Fruit fly (Drosophila melanogaster): ENCODE measurements around the gene Dmtn.

DNA sequence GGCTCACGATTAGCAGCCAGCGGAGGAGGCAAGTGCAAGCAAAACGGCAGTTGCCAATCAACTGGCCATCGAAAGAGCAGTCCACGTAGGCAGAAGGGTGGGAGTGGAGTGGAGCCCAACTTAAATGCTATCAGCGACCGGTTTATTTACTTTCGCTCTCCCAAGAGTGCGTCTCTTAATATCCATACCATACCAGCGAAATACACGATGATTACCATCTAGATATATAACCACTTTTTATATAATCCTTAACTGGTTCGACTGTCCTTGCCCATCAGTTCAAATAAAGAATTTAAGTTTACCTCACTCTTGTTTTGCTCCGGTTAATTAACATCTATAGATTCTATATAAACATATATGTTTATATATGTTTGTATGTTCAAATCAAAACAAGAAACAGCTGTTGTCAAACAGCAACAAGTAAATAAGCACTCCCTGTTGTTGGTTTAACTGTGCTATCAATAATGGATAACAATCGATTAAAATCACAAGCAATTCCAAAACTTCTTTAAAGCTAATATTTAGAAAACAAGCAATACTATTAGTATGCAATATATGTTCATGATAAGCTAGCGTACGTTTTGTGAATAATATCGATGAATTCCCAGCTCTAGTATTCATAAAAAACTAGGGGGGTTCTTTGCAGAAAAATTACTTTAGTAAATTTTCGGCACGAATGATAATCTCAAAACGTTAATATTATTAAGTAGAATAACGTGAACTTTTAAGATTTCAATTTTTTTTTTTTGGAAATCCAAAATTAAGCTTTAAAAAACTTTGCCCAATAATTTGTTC is 32.0 kb downstream of the Dmtn start:
- TF ChIP-seq Ets98B (GFP tag; IDR thresholded peaks at IDR 0.05): peak; percentile 17; the same call in 1 of the 2 replicates
- no peak for TF ChIP-seq Pif1B (GFP tag; optimal IDR thresholded peaks at IDR 0.05)
- TF ChIP-seq CG15710 (tag; optimal IDR thresholded peaks at IDR 0.05): peak; percentile 7
- TF ChIP-seq CG10348 (GFP tag; IDR thresholded peaks at IDR 0.05): no peak
- no peak for TF ChIP-seq Pif1A (GFP tag; optimal IDR thresholded peaks at IDR 0.05)
- TF ChIP-seq CG4496 (GFP tag; IDR thresholded peaks at IDR 0.05): peak; percentile 46; the same call in 1 of the 3 replicates
- peak; percentile 61 for TF ChIP-seq EcR (GFP tag; optimal IDR thresholded peaks at IDR 0.05)
- peak; percentile 42 for TF ChIP-seq CG8301 (tag; optimal IDR thresholded peaks at IDR 0.05)
- no peak for TF ChIP-seq CG13204 (GFP tag; optimal IDR thresholded peaks at IDR 0.05)
- TF ChIP-seq rn (GFP tag; IDR thresholded peaks at IDR 0.05): no peak

Measured in whole organism, pupa.